Worm (Caenorhabditis elegans) whole organism, L3 larva: ENCODE results near the gene ZC239.3.
"Not testable (repeated sequence)": the region's sequence is repeated elsewhere in the genome, so short reads cannot be mapped to it uniquely, and the experiment has no call there.

Source experiments
- R02D3.7 ChIP-seq: fragments of 150-350 bp; optimal IDR thresholded peaks from 2 replicates; lab custom pipeline; 2014; ENCODE audit warnings: missing biosample characterization, missing genetic modification characterization
- ZK546.5 ChIP-seq: sonication (generic microtip); optimal IDR thresholded peaks from 2 replicates; lab custom pipeline; 2017; ENCODE audit warnings: missing biosample characterization, missing genetic modification characterization
- aly-2 ChIP-seq: fragments of 150-350 bp; optimal IDR thresholded peaks from 2 replicates; lab custom pipeline; 2014; ENCODE audit warnings: missing biosample characterization, missing genetic modification characterization
- ceh-28 ChIP-seq: fragments of 150-350 bp; optimal IDR thresholded peaks from 2 replicates; lab custom pipeline; 2014; ENCODE audit warnings: missing biosample characterization, missing genetic modification reagents, missing genetic modification characterization
- ceh-82 ChIP-seq: fragments of 150-350 bp; optimal IDR thresholded peaks from 2 replicates; lab custom pipeline; 2014; ENCODE audit warnings: missing biosample characterization, missing genetic modification characterization
- daf-12 ChIP-seq: fragments of 150-350 bp; optimal IDR thresholded peaks from 2 replicates; lab custom pipeline; 2014; ENCODE audit warnings: missing biosample characterization, missing genetic modification reagents, missing genetic modification characterization
- egl-27 ChIP-seq: sonication (generic microtip); optimal IDR thresholded peaks from 4 replicates; lab custom pipeline; 2017; ENCODE audit warnings: missing biosample characterization, missing genetic modification reagents, missing genetic modification characterization
- egl-5 ChIP-seq: fragments of 150-350 bp; optimal IDR thresholded peaks from 2 replicates; lab custom pipeline; 2017; ENCODE audit warnings: missing biosample characterization, missing genetic modification reagents, missing genetic modification characterization, inconsistent platforms
- elt-2 ChIP-seq: sonication (generic microtip); optimal IDR thresholded peaks from 2 replicates; lab custom pipeline; 2016; ENCODE audit warnings: missing genetic modification reagents, mild to moderate bottlenecking, missing genetic modification characterization, missing compliant biosample characterization
- eor-1 ChIP-seq, 2 experiments: fragments of 150-350 bp; optimal IDR thresholded peaks; 2 replicates each; lab custom pipeline; 2014 to 2018; ENCODE audit warnings: missing biosample characterization in 2 of 2, missing genetic modification characterization in 2 of 2
- fkh-10 ChIP-seq: sonication (generic microtip); optimal IDR thresholded peaks from 2 replicates; lab custom pipeline; 2017; ENCODE audit warnings: missing biosample characterization, missing genetic modification reagents, missing genetic modification characterization
- fkh-2 ChIP-seq: fragments of 150-350 bp; optimal IDR thresholded peaks from 2 replicates; lab custom pipeline; 2014; ENCODE audit warnings: missing biosample characterization, missing genetic modification reagents, missing genetic modification characterization
- fos-1 ChIP-seq: fragments of 150-350 bp; optimal IDR thresholded peaks from 2 replicates; lab custom pipeline; 2014; ENCODE audit warnings: missing biosample characterization, missing genetic modification characterization
- hmg-11 ChIP-seq: sonication (generic microtip); optimal IDR thresholded peaks from 2 replicates; lab custom pipeline; 2016; ENCODE audit warnings: missing genetic modification characterization, missing compliant biosample characterization
- jun-1 ChIP-seq: fragments of 150-350 bp; optimal IDR thresholded peaks from 2 replicates; lab custom pipeline; 2014; ENCODE audit warnings: missing biosample characterization, missing genetic modification reagents, missing genetic modification characterization
- lsy-12 ChIP-seq: sonication (generic microtip); optimal IDR thresholded peaks from 2 replicates; lab custom pipeline; 2016; ENCODE audit warnings: mild to moderate bottlenecking, missing genetic modification characterization, missing compliant biosample characterization
- mdl-1 ChIP-seq: fragments of 150-350 bp; optimal IDR thresholded peaks from 2 replicates; lab custom pipeline; 2014; ENCODE audit warnings: missing biosample characterization, missing genetic modification characterization
- nhr-11 ChIP-seq: fragments of 150-350 bp; optimal IDR thresholded peaks from 2 replicates; lab custom pipeline; 2014; ENCODE audit warnings: missing biosample characterization, missing genetic modification characterization
- nhr-23 ChIP-seq: fragments of 150-350 bp; optimal IDR thresholded peaks from 2 replicates; lab custom pipeline; 2014; ENCODE audit warnings: missing biosample characterization, missing genetic modification reagents, missing genetic modification characterization
- nhr-237 ChIP-seq: fragments of 150-350 bp; optimal IDR thresholded peaks from 2 replicates; lab custom pipeline; 2014; ENCODE audit warnings: missing biosample characterization, missing genetic modification characterization
- nhr-25 ChIP-seq: sonication (generic microtip); optimal IDR thresholded peaks from 2 replicates; lab custom pipeline; 2017; ENCODE audit warnings: missing biosample characterization, missing genetic modification characterization
- nhr-28 ChIP-seq: fragments of 150-350 bp; optimal IDR thresholded peaks from 2 replicates; lab custom pipeline; 2014; ENCODE audit warnings: missing biosample characterization, missing genetic modification characterization
- nhr-67 ChIP-seq: fragments of 150-350 bp; optimal IDR thresholded peaks from 2 replicates; lab custom pipeline; 2014; ENCODE audit warnings: missing biosample characterization, missing genetic modification characterization
- nhr-76 ChIP-seq: fragments of 150-350 bp; sonication (generic microtip); optimal IDR thresholded peaks from 5 replicates; lab custom pipeline; 2014; ENCODE audit warnings: missing biosample characterization, missing genetic modification characterization
- nhr-77 ChIP-seq: fragments of 150-350 bp; optimal IDR thresholded peaks from 2 replicates; lab custom pipeline; 2014; ENCODE audit warnings: missing biosample characterization, missing genetic modification characterization
- pha-4 ChIP-seq: fragments of 150-350 bp; optimal IDR thresholded peaks from 2 replicates; lab custom pipeline; 2014; ENCODE audit warnings: missing biosample characterization, missing genetic modification reagents, missing genetic modification characterization
- sea-2 ChIP-seq: fragments of 150-350 bp; sonication (generic microtip); optimal IDR thresholded peaks from 4 replicates; lab custom pipeline; 2014; ENCODE audit warnings: missing biosample characterization, missing genetic modification reagents, missing genetic modification characterization
- snpc-4 ChIP-seq: fragments of 150-350 bp; optimal IDR thresholded peaks from 2 replicates; lab custom pipeline; 2014; ENCODE audit warnings: missing biosample characterization, missing genetic modification characterization
- tbx-2 ChIP-seq: sonication (generic microtip); optimal IDR thresholded peaks from 2 replicates; lab custom pipeline; 2016; ENCODE audit warnings: mild to moderate bottlenecking, missing genetic modification characterization, missing compliant biosample characterization
- unc-39 ChIP-seq: sonication (generic microtip); optimal IDR thresholded peaks from 4 replicates; lab custom pipeline; 2017; ENCODE audit warnings: missing biosample characterization, missing genetic modification characterization
- zag-1 ChIP-seq: fragments of 150-350 bp; optimal IDR thresholded peaks from 2 replicates; lab custom pipeline; 2014; ENCODE audit warnings: missing biosample characterization, missing genetic modification characterization
- ztf-11 ChIP-seq: fragments of 150-350 bp; optimal IDR thresholded peaks from 2 replicates; lab custom pipeline; 2014; ENCODE audit warnings: missing biosample characterization, missing genetic modification characterization
- ztf-4 ChIP-seq: fragments of 150-350 bp; optimal IDR thresholded peaks from 2 replicates; lab custom pipeline; 2014; ENCODE audit warnings: missing biosample characterization, missing genetic modification characterization

Gene ZC239.3

ce11 chrII:3189038-3189437 is 26.8 kb upstream of the ZC239.3 start, which contains the start of gene Y27F2A.11:
TSS of gene Y27F2A.11 (plus strand) at chrII:3189338.
- not testable (repeated sequence) for TF ChIP-seq ztf-4, ceh-82, egl-27 (tag; lab: Kevin White, UChicago)

- not testable (repeated sequence) for TF ChIP-seq nhr-237; ztf-11 (tag; lab: Kevin White, UChicago); daf-12
Measured at ce11 chrII:3191544-3191943, 24.3 kb upstream of the ZC239.3 start, which contains the start of gene Y27F2A.9. TSS of gene Y27F2A.9 (minus strand) at chrII:3191644.

DNA sequence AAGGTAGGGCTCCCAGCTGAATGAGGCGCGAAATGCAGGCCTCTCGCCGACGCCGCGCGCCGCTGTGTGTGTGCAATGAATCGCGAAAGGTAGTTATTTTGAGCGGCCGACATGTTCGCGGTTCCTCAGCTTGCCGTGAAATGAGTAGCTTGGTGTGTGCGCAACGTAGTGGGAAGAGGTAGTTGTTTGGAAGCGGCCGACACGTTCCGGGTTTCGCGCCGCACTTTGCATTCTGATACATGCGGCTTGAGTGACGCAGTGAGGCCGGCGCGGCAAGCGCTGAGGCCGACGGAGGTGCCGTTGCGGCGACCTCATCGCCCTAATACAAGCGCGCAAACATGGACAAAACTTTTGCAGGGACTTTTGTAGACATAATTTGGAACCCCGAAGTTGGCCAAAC is 20.1 kb upstream of the ZC239.3 start:
- no peak for TF ChIP-seq unc-39 (tag; lab: Kevin White, UChicago)
- no peak for TF ChIP-seq elt-2 (tag; lab: Kevin White, UChicago)
- TF ChIP-seq eor-1 (tag; optimal IDR thresholded peaks at IDR 0.05; lab: Kevin White, UChicago), result no peak
- TF ChIP-seq nhr-76, result no peak

DNA sequence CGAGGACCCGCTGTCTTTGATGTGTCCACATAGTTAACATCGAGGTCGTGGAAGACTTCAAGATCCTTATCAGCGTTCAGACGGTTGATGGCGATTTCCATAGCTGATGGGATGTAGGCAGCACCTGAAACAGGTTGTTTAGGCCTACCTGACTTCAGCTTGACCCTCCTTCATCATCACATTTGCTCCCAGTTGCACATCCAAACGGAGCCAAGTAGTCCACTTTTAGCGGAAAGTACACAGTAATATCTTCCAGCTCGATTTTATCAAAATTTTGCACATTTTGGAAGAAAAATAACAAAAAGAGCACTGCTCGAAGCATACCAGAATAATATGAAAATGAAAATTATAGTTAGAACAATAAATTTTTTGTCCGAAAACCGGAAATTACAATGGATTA is 18.9 kb upstream of the ZC239.3 start, which contains the start of gene gcy-15:
TSS of gene gcy-15 (minus strand) at position 101 of the 400 bp plus-strand sequence.
- TF ChIP-seq nhr-76 (no peak), nhr-23 (tag; lab: Kevin White, UChicago) (no peak), elt-2 (tag; lab: Kevin White, UChicago) (no peak), egl-5 (tag; lab: Kevin White, UChicago) (no peak), fos-1 (tag; lab: Kevin White, UChicago) (no peak), R02D3.7 (no peak), nhr-28 (tag; lab: Kevin White, UChicago) (no peak)

DNA sequence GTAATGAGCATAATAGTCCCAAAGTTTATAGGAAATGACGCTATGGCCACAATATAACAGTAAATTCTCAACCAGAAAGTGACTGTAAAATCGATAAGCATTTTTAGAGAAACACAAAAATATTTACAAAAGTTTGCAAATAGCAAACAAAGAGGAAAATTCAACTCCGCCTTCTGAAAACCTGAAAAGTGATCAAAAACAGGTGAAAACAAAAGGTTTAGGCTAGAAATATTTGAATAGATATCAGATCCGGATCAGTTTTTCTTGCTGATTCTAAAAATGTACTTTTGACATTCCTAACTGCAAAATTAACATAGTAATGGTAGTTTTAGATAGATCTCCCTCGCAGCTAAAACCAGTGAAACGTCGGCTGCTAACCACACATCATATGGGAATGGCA is 16.9 kb upstream of the ZC239.3 start, which contains the start of gene sri-51:
TSS of gene sri-51 (minus strand) at position 101 of the 400 bp plus-strand sequence.
- TF ChIP-seq nhr-11 (tag; lab: Kevin White, UChicago) (no peak), nhr-67 (tag; lab: Kevin White, UChicago) (no peak), ZK546.5 (tag; lab: Kevin White, UChicago) (no peak), ceh-28 (tag; lab: Kevin White, UChicago) (no peak), pha-4 (tag; lab: Kevin White, UChicago) (no peak), nhr-77 (tag; lab: Kevin White, UChicago) (no peak), nhr-76 (no peak), mdl-1 (tag; lab: Kevin White, UChicago) (no peak), fkh-10 (GFP tag; lab: Kevin White, UChicago) (no peak), aly-2 (tag; lab: Kevin White, UChicago) (no peak), nhr-25 (no peak), unc-39 (tag; lab: Kevin White, UChicago) (no peak), jun-1 (no peak), tbx-2 (tag; lab: Kevin White, UChicago) (no peak), fkh-2 (no peak), zag-1 (tag; lab: Kevin White, UChicago) (no peak), nhr-237 (no peak)

ce11 chrII:3201242-3201641 is 14.6 kb upstream of the ZC239.3 start, which contains the start of gene sri-48:
TSS of gene sri-48 (minus strand) at chrII:3201342.
- TF ChIP-seq R02D3.7, lsy-12, nhr-237: not testable (repeated sequence)
- TF ChIP-seq, all 47 proteins: peak for 0; not testable (repeated sequence) for 47

DNA sequence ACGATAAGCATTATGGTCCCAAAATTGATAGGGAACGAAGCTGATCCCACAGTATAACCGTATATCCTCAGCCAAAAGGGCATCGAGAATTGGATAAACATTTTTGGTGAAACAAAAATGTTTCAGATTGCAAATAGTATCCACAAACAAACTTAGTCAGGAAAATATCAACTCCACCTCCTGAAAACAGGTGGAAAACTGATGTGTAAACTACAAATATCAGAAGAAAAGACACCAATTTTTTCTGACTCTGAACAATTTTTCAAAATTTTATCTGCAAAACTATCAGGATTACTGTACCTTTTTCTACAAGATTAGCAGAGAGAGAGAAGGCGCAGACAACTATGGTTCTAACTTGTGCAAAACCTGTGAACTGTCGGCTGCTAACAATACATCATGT is 13.3 kb upstream of the ZC239.3 start, which contains the start of gene sri-53:
TSS of gene sri-53 (minus strand) at position 101 of the 400 bp plus-strand sequence.
- no peak for TF ChIP-seq ceh-28 (tag; lab: Kevin White, UChicago)
- TF ChIP-seq hmg-11 (tag; lab: Kevin White, UChicago), result no peak
- TF ChIP-seq sea-2 (GFP tag; lab: Kevin White, UChicago), result no peak
- TF ChIP-seq tbx-2 (tag; lab: Kevin White, UChicago), result no peak
- TF ChIP-seq snpc-4 (tag; lab: Kevin White, UChicago), result no peak
- TF ChIP-seq fos-1 (tag; lab: Kevin White, UChicago), result no peak
- TF ChIP-seq eor-1 (tag; optimal IDR thresholded peaks at IDR 0.05; lab: Kevin White, UChicago), result no peak
- no peak for TF ChIP-seq jun-1
- TF ChIP-seq ZK546.5 (tag; lab: Kevin White, UChicago), result no peak
- TF ChIP-seq nhr-25, result no peak
- no peak for TF ChIP-seq fkh-10 (GFP tag; lab: Kevin White, UChicago)
- TF ChIP-seq nhr-77 (tag; lab: Kevin White, UChicago), result no peak
- no peak for TF ChIP-seq R02D3.7
